Fruit fly (Drosophila melanogaster) whole organism, prepupa: ENCODE results near the gene CG43774.

Experiments used
- Blimp-1 ChIP-seq: fragments of 200-800 bp; sonication (Bioruptor generic); optimal IDR thresholded peaks from 3 replicates; lab custom pipeline; 2017; ENCODE audit warnings: missing biosample characterization, missing genetic modification characterization, mild to moderate bottlenecking, moderate library complexity, missing genetic modification reagents
- CG10631 ChIP-seq: fragments of 200-800 bp; sonication (Bioruptor generic); optimal IDR thresholded peaks from 2 replicates; lab custom pipeline; 2016; ENCODE audit warnings: missing biosample characterization, missing genetic modification characterization
- CG10669 ChIP-seq: fragments of 200-800 bp; sonication (Bioruptor generic); optimal IDR thresholded peaks from 3 replicates; lab custom pipeline; 2018; ENCODE audit warnings: missing biosample characterization, mild to moderate bottlenecking, missing genetic modification characterization, moderate library complexity
- CG11294 ChIP-seq: fragments of 200-800 bp; sonication (Bioruptor generic); IDR thresholded peaks from 2 replicates; pipeline ENCODE4 v1.3.6; 2022; ENCODE audit warnings: missing biosample characterization, missing genetic modification characterization
- CG11762 ChIP-seq: fragments of 200-800 bp; sonication (Bioruptor generic); optimal IDR thresholded peaks from 3 replicates; lab custom pipeline; 2016; ENCODE audit warnings: missing biosample characterization, missing genetic modification characterization; ENCODE audit not compliant: insufficient read depth
- CG15336 ChIP-seq: fragments of 200-800 bp; sonication (Bioruptor generic); IDR thresholded peaks from 2 replicates; pipeline ENCODE4 v1.3.6; 2022; ENCODE audit warnings: missing biosample characterization, missing genetic modification characterization
- CG1621 ChIP-seq: fragments of 200-800 bp; sonication (Bioruptor generic); optimal IDR thresholded peaks from 3 replicates; lab custom pipeline; 2018; ENCODE audit warnings: missing biosample characterization, mild to moderate bottlenecking, missing genetic modification characterization
- CG16779 ChIP-seq: fragments of 200-800 bp; sonication (Bioruptor generic); optimal IDR thresholded peaks from 3 replicates; lab custom pipeline; 2017; ENCODE audit warnings: missing biosample characterization, mild to moderate bottlenecking, missing genetic modification characterization
- CG31627 ChIP-seq: fragments of 200-800 bp; sonication (Bioruptor generic); optimal IDR thresholded peaks from 3 replicates; lab custom pipeline; 2016; ENCODE audit warnings: missing biosample characterization, missing genetic modification characterization
- CG32006 ChIP-seq: fragments of 200-800 bp; sonication (Bioruptor generic); optimal IDR thresholded peaks from 3 replicates; lab custom pipeline; 2017; ENCODE audit warnings: missing biosample characterization, mild to moderate bottlenecking, missing genetic modification characterization
- CG3919 ChIP-seq: fragments of 200-800 bp; sonication (Bioruptor generic); optimal IDR thresholded peaks from 3 replicates; lab custom pipeline; 2016; ENCODE audit warnings: missing biosample characterization, missing genetic modification characterization
- CG4318 ChIP-seq: fragments of 200-800 bp; sonication (Bioruptor generic); optimal IDR thresholded peaks from 3 replicates; lab custom pipeline; 2017; ENCODE audit warnings: missing biosample characterization, mild to moderate bottlenecking, missing genetic modification characterization
- CG6163 ChIP-seq: fragments of 200-800 bp; sonication (Bioruptor generic); IDR thresholded peaks from 3 replicates; pipeline ENCODE4 v1.3.6; 2022; ENCODE audit warnings: missing biosample characterization, missing genetic modification characterization
- CG6276 ChIP-seq: fragments of 200-800 bp; sonication (Bioruptor generic); optimal IDR thresholded peaks from 2 replicates; lab custom pipeline; 2017; ENCODE audit warnings: missing biosample characterization, mild to moderate bottlenecking, missing genetic modification characterization
- CG6792 ChIP-seq: fragments of 200-800 bp; sonication (Bioruptor generic); optimal IDR thresholded peaks from 3 replicates; lab custom pipeline; 2016; ENCODE audit warnings: missing biosample characterization, missing genetic modification characterization
- CG6854 ChIP-seq: fragments of 200-800 bp; sonication (Bioruptor generic); optimal IDR thresholded peaks from 2 replicates; lab custom pipeline; 2017; ENCODE audit warnings: missing biosample characterization, mild to moderate bottlenecking, missing genetic modification characterization
- CG8632 ChIP-seq: fragments of 200-800 bp; sonication (Bioruptor generic); optimal IDR thresholded peaks from 3 replicates; lab custom pipeline; 2016; ENCODE audit warnings: missing biosample characterization, missing genetic modification characterization
- CG9139 ChIP-seq: fragments of 200-800 bp; sonication (Bioruptor generic); optimal IDR thresholded peaks from 3 replicates; lab custom pipeline; 2017; ENCODE audit warnings: missing biosample characterization, mild to moderate bottlenecking, missing genetic modification characterization
- Eip75B ChIP-seq: fragments of 200-800 bp; sonication (Bioruptor generic); optimal IDR thresholded peaks from 3 replicates; lab custom pipeline; 2016; ENCODE audit warnings: missing biosample characterization, missing genetic modification characterization
- Ets96B ChIP-seq: fragments of 200-800 bp; optimal IDR thresholded peaks from 2 replicates; lab custom pipeline; 2019; ENCODE audit warnings: missing biosample characterization, mild to moderate bottlenecking, missing genetic modification characterization, moderate library complexity
- Gug ChIP-seq: fragments of 200-800 bp; sonication (Bioruptor generic); IDR thresholded peaks from 2 replicates; pipeline ENCODE4 v1.3.6; 2022; ENCODE audit warnings: missing biosample characterization, missing genetic modification characterization
- Hr38 ChIP-seq: sonication (Bioruptor generic); optimal IDR thresholded peaks from 2 replicates; lab custom pipeline; 2016; ENCODE audit warnings: missing biosample characterization, missing genetic modification characterization
- Hr39 ChIP-seq: fragments of 200-800 bp; sonication (Bioruptor generic); optimal IDR thresholded peaks from 2 replicates; lab custom pipeline; 2016; ENCODE audit warnings: missing biosample characterization, missing genetic modification characterization
- Hr4 ChIP-seq: fragments of 200-800 bp; sonication (Bioruptor generic); optimal IDR thresholded peaks from 3 replicates; lab custom pipeline; 2016; ENCODE audit warnings: missing biosample characterization, missing genetic modification characterization
- Met ChIP-seq: fragments of 200-800 bp; sonication (Bioruptor generic); optimal IDR thresholded peaks from 3 replicates; lab custom pipeline; 2016; ENCODE audit warnings: missing biosample characterization, missing genetic modification characterization
- OdsH ChIP-seq: fragments of 200-800 bp; sonication (Bioruptor generic); optimal IDR thresholded peaks from 3 replicates; lab custom pipeline; 2016; ENCODE audit warnings: missing biosample characterization, missing genetic modification characterization
- Smox ChIP-seq: fragments of 200-800 bp; sonication (Bioruptor generic); optimal IDR thresholded peaks from 3 replicates; lab custom pipeline; 2016; ENCODE audit warnings: missing biosample characterization, missing genetic modification characterization
- Sox102F ChIP-seq: fragments of 200-800 bp; sonication (Bioruptor generic); optimal IDR thresholded peaks from 2 replicates; lab custom pipeline; 2016; ENCODE audit warnings: missing biosample characterization, mild to moderate bottlenecking, missing genetic modification characterization
- Sox14 ChIP-seq: fragments of 200-800 bp; sonication (Bioruptor generic); optimal IDR thresholded peaks from 3 replicates; lab custom pipeline; 2016; ENCODE audit warnings: missing biosample characterization, missing genetic modification characterization
- Sox15 ChIP-seq: fragments of 200-800 bp; sonication (Bioruptor generic); optimal IDR thresholded peaks from 3 replicates; lab custom pipeline; 2016; ENCODE audit warnings: missing biosample characterization, missing genetic modification characterization
- achi ChIP-seq: fragments of 200-800 bp; sonication (Bioruptor generic); optimal IDR thresholded peaks from 3 replicates; lab custom pipeline; 2016; ENCODE audit warnings: missing biosample characterization, missing genetic modification characterization
- cyc ChIP-seq: fragments of 200-800 bp; sonication (Bioruptor generic); optimal IDR thresholded peaks from 3 replicates; lab custom pipeline; 2016; ENCODE audit warnings: missing biosample characterization, missing genetic modification characterization
- dac ChIP-seq: fragments of 200-800 bp; sonication (Bioruptor generic); optimal IDR thresholded peaks from 2 replicates; lab custom pipeline; 2017; ENCODE audit warnings: missing biosample characterization, mild to moderate bottlenecking, missing genetic modification characterization
- dsx ChIP-seq: fragments of 200-800 bp; optimal IDR thresholded peaks from 3 replicates; lab custom pipeline; 2019; ENCODE audit warnings: missing biosample characterization, mild to moderate bottlenecking, missing genetic modification characterization, moderate library complexity; ENCODE audit not compliant: poor library complexity, severe bottlenecking
- eg ChIP-seq: fragments of 200-800 bp; sonication (Bioruptor generic); IDR thresholded peaks from 3 replicates; pipeline ENCODE4 v1.3.6; 2022; ENCODE audit warnings: missing biosample characterization, missing genetic modification characterization
- esn ChIP-seq: fragments of 200-800 bp; sonication (Bioruptor generic); optimal IDR thresholded peaks from 2 replicates; lab custom pipeline; 2016; ENCODE audit warnings: missing biosample characterization, mild to moderate bottlenecking, missing genetic modification characterization, moderate library complexity
- fd59A ChIP-seq: fragments of 200-800 bp; sonication (Bioruptor generic); optimal IDR thresholded peaks from 2 replicates; lab custom pipeline; 2017; ENCODE audit warnings: missing biosample characterization, mild to moderate bottlenecking, missing genetic modification characterization, missing genetic modification reagents
- fd85E ChIP-seq: fragments of 200-800 bp; sonication (Bioruptor generic); optimal IDR thresholded peaks from 3 replicates; lab custom pipeline; 2016; ENCODE audit warnings: missing biosample characterization, missing genetic modification characterization
- net ChIP-seq: fragments of 200-800 bp; sonication (Bioruptor generic); optimal IDR thresholded peaks from 3 replicates; lab custom pipeline; 2016; ENCODE audit warnings: missing biosample characterization, missing genetic modification characterization
- salr ChIP-seq, 2 experiments: fragments of 200-800 bp; sonication (Bioruptor generic); optimal IDR thresholded peaks; 3 replicates each; lab custom pipeline; 2016 to 2018; ENCODE audit warnings: missing biosample characterization in 2 of 2, missing genetic modification characterization in 2 of 2, mild to moderate bottlenecking in 1 of 2
- spab ChIP-seq: fragments of 200-800 bp; sonication (Bioruptor generic); optimal IDR thresholded peaks from 2 replicates; lab custom pipeline; 2017; ENCODE audit warnings: missing biosample characterization, mild to moderate bottlenecking, missing genetic modification characterization, missing genetic modification reagents
- ss ChIP-seq, 2 experiments: fragments of 200-800 bp; sonication (Bioruptor generic); optimal IDR thresholded peaks; 2 replicates in 1 of 2; 3 replicates in 1 of 2; lab custom pipeline; 2017 to 2018; ENCODE audit warnings: mild to moderate bottlenecking in 2 of 2, missing biosample characterization in 2 of 2, missing genetic modification characterization in 2 of 2, moderate library complexity in 1 of 2
- svp ChIP-seq: fragments of 200-800 bp; sonication (Bioruptor generic); peaks from one replicate; lab custom pipeline; 2016; ENCODE audit warnings: missing biosample characterization, missing genetic modification characterization
- topi ChIP-seq: fragments of 200-800 bp; sonication (Bioruptor generic); optimal IDR thresholded peaks from 3 replicates; lab custom pipeline; 2016; ENCODE audit warnings: missing biosample characterization, missing genetic modification characterization
- vri ChIP-seq: fragments of 200-800 bp; sonication (Bioruptor generic); optimal IDR thresholded peaks from 3 replicates; lab custom pipeline; 2016; ENCODE audit warnings: missing biosample characterization, mild to moderate bottlenecking, missing genetic modification characterization

The CG43774 gene

dm6 chr2L:4054881-4055779 is 46.7 kb downstream of the CG43774 start (continued):
- peak; percentile 58 for TF ChIP-seq Sox14 (GFP tag; lab: Kevin White, UChicago)
- no peak for TF ChIP-seq vri (GFP tag; lab: Kevin White, UChicago)
- TF ChIP-seq ss (GFP tag; optimal IDR thresholded peaks at IDR 0.05; lab: Kevin White, UChicago): peak in 1 of 2 experiments; percentile 14
- TF ChIP-seq CG16779: no peak
- no peak for TF ChIP-seq CG11294
- TF ChIP-seq Sox15 (GFP tag; lab: Kevin White, UChicago): no peak
- peak; percentile 36 for TF ChIP-seq dsx (GFP tag; lab: Kevin White, UChicago)
- peak; percentile 48 for TF ChIP-seq Hr39 (GFP tag; lab: Kevin White, UChicago)
- peak in 1 of 2 experiments; percentile 58 for TF ChIP-seq salr (GFP tag; optimal IDR thresholded peaks at IDR 0.05; lab: Kevin White, UChicago)
- peak; percentile 8 for TF ChIP-seq CG1621 (tag; lab: Kevin White, UChicago)
- TF ChIP-seq CG8632 (GFP tag; lab: Kevin White, UChicago): peak; percentile 44
- TF ChIP-seq CG6792 (GFP tag; lab: Kevin White, UChicago): peak; percentile 35
- TF ChIP-seq achi (GFP tag; lab: Kevin White, UChicago): peak; percentile 56
- no peak for TF ChIP-seq fd85E (GFP tag; lab: Kevin White, UChicago)
- TF ChIP-seq eg (GFP tag; lab: Robert Waterston, UW): peak; percentile 48; the same call in 1 of the 3 replicates
- peak; percentile 64 for TF ChIP-seq CG10631 (GFP tag; lab: Kevin White, UChicago)
- no peak for TF ChIP-seq Hr38
- TF ChIP-seq, all 60 proteins: peak for 47

- TF ChIP-seq CG6792 (GFP tag; lab: Kevin White, UChicago) (peak; percentile 69), eg (GFP tag; lab: Robert Waterston, UW) (peak; percentile 52; the same call in 1 of the 3 replicates), Gug (no peak), vri (GFP tag; lab: Kevin White, UChicago) (peak; percentile 41), CG1621 (tag; lab: Kevin White, UChicago) (no peak), CG4318 (GFP tag; lab: Kevin White, UChicago) (peak; percentile 58), dsx (GFP tag; lab: Kevin White, UChicago) (peak; percentile 21), spab (GFP tag; lab: Kevin White, UChicago) (peak; percentile 22), Sox102F (GFP tag; lab: Kevin White, UChicago) (peak; percentile 67), CG31627 (peak; percentile 64), CG3919 (peak; percentile 72), OdsH (GFP tag; lab: Kevin White, UChicago) (peak; percentile 78), Smox (peak; percentile 66), CG11762 (GFP tag; lab: Kevin White, UChicago) (peak; percentile 34), fd59A (GFP tag; lab: Kevin White, UChicago) (no peak), CG32006 (peak; percentile 78), esn (GFP tag; lab: Kevin White, UChicago) (peak; percentile 77), CG9139 (no peak), ss (GFP tag; optimal IDR thresholded peaks at IDR 0.05; lab: Kevin White, UChicago) (peak in 1 of 2 experiments; percentile 3), topi (GFP tag; lab: Kevin White, UChicago) (peak; percentile 77), net (GFP tag; lab: Kevin White, UChicago) (peak; percentile 62), CG10669 (GFP tag; lab: Kevin White, UChicago) (peak; percentile 48), CG6276 (peak; percentile 28), Eip75B (GFP tag; lab: Kevin White, UChicago) (peak; percentile 66), Blimp-1 (GFP tag; lab: Kevin White, UChicago) (no peak), fd85E (GFP tag; lab: Kevin White, UChicago) (peak; percentile 16), Hr4 (peak; percentile 82), Sox15 (GFP tag; lab: Kevin White, UChicago) (peak; percentile 34), CG16779 (no peak), cyc (peak; percentile 68), achi (GFP tag; lab: Kevin White, UChicago) (peak; percentile 76), CG15336 (GFP tag; lab: Robert Waterston, UW) (peak; percentile 75), Ets96B (tag; lab: Kevin White, UChicago) (peak; percentile 42), CG6163 (GFP tag; lab: Robert Waterston, UW) (peak; percentile 67), svp (peak; percentile 80), Met (GFP tag; lab: Kevin White, UChicago) (peak; percentile 67), dac (GFP tag; lab: Kevin White, UChicago) (peak; percentile 33), CG6854 (GFP tag; lab: Kevin White, UChicago) (no peak), CG10631 (GFP tag; lab: Kevin White, UChicago) (peak; percentile 61), Hr38 (no peak)
Observed at dm6 chr2L:4056781-4057180, 48.3 kb downstream of the CG43774 start.
